Worm (Caenorhabditis elegans): ENCODE measurements around the gene fbxb-53.

fbxb-53 gene

ce11 chrII:1730103-1730502, 26.6 kb upstream of the fbxb-53 start, which contains the start of gene ceh-81:
Gene ceh-81 (plus strand): TSS chrII:1730403.
- TF ChIP-seq hlh-30 (tag; optimal IDR thresholded peaks at IDR 0.05; ENCODE audit: insufficient read depth) (no peak), spr-1 (tag; optimal IDR thresholded peaks at IDR 0.05) (no peak), unc-62 (GFP tag; optimal IDR thresholded peaks at IDR 0.05 in 1 of 2) (peak in 1 of 2 experiments; percentile 23), unc-62 (tag; optimal IDR thresholded peaks at IDR 0.05) (no peak), nhr-77 (tag; optimal IDR thresholded peaks at IDR 0.05) (no peak), nhr-48 (tag; optimal IDR thresholded peaks at IDR 0.05) (no peak)

ce11 chrII:1731932-1732331, 24.8 kb upstream of the fbxb-53 start, which contains the start of gene ceh-82:
Gene ceh-82 (plus strand): TSS chrII:1732232.
- no peak for TF ChIP-seq ceh-62 (tag; optimal IDR thresholded peaks at IDR 0.05)
- TF ChIP-seq attf-4 (tag; optimal IDR thresholded peaks at IDR 0.05), result no peak
- no peak for TF ChIP-seq F49E8.2 (tag; optimal IDR thresholded peaks at IDR 0.05; ENCODE audit: borderline replicate concordance)
- TF ChIP-seq ceh-32 (tag; optimal IDR thresholded peaks at IDR 0.05; ENCODE audit: poor library complexity), result no peak
- TF ChIP-seq zfp-2 (tag; optimal IDR thresholded peaks at IDR 0.05), result no peak
- TF ChIP-seq sdz-12 (GFP tag; optimal IDR thresholded peaks at IDR 0.05), result no peak
- no peak for TF ChIP-seq aly-2 (tag; optimal IDR thresholded peaks at IDR 0.05)
- no peak for TF ChIP-seq madf-5 (GFP tag; IDR thresholded peaks at IDR 0.05)
- no peak for TF ChIP-seq hif-1 (tag; optimal IDR thresholded peaks at IDR 0.05)
- TF ChIP-seq spr-3 (GFP tag; optimal IDR thresholded peaks at IDR 0.05), result no peak
- no peak for TF ChIP-seq egl-27 (tag; optimal IDR thresholded peaks at IDR 0.05)
- no peak for TF ChIP-seq duxl-1 (tag; optimal IDR thresholded peaks at IDR 0.05; ENCODE audit: poor library complexity)
- no peak for TF ChIP-seq nhr-76 (tag; optimal IDR thresholded peaks at IDR 0.05)
- no peak for TF ChIP-seq nhr-11 (tag; optimal IDR thresholded peaks at IDR 0.05)
- no peak for TF ChIP-seq nhr-25 (tag; optimal IDR thresholded peaks at IDR 0.05; ENCODE audit: borderline replicate concordance, insufficient read depth)

ce11 chrII:1735145-1735544, 21.5 kb upstream of the fbxb-53 start:
- TF ChIP-seq Y48G9A.11 (GFP tag; IDR thresholded peaks at IDR 0.05) (no peak), set-16 (GFP tag; IDR thresholded peaks at IDR 0.05) (no peak), mxl-2 (GFP tag; conservative IDR thresholded peaks at IDR 0.05) (no peak), saeg-2 (GFP tag; IDR thresholded peaks at IDR 0.05) (no peak), pha-4 (GFP tag; IDR thresholded peaks at IDR 0.05) (no peak), pha-4 (tag; optimal IDR thresholded peaks at IDR 0.05) (no peak), unc-62 (GFP tag; optimal IDR thresholded peaks at IDR 0.05 in 1 of 2) (peak in 1 of 2 experiments; percentile 96), unc-62 (tag; optimal IDR thresholded peaks at IDR 0.05) (no peak)

- TF ChIP-seq hlh-11 (tag; optimal IDR thresholded peaks at IDR 0.05), result peak; percentile 50
- no peak for TF ChIP-seq nhr-41 (GFP tag; IDR thresholded peaks at IDR 0.05)
- no peak for TF ChIP-seq lir-3 (tag; optimal IDR thresholded peaks at IDR 0.05)
- peak; percentile 13 for TF ChIP-seq nhr-28 (tag; optimal IDR thresholded peaks at IDR 0.05)
- no peak for TF ChIP-seq zip-2 (tag; optimal IDR thresholded peaks at IDR 0.05)
- peak; percentile 98 for TF ChIP-seq duxl-1 (tag; optimal IDR thresholded peaks at IDR 0.05; ENCODE audit: poor library complexity)
- TF ChIP-seq lin-38 (GFP tag; IDR thresholded peaks at IDR 0.05), result no peak
- TF ChIP-seq zfp-2 (tag; optimal IDR thresholded peaks at IDR 0.05), result no peak
- no peak for TF ChIP-seq zfp-3 (GFP tag; conservative IDR thresholded peaks at IDR 0.05)
- TF ChIP-seq unc-62 (GFP tag; optimal IDR thresholded peaks at IDR 0.05 in 1 of 2), result peak in 1 of 2 experiments; percentile 34
- TF ChIP-seq unc-62 (tag; optimal IDR thresholded peaks at IDR 0.05), result no peak
Measured at ce11 chrII:1736353-1736752, 20.3 kb upstream of the fbxb-53 start, which contains the start of gene ceh-83. Gene ceh-83 (minus strand): TSS chrII:1736533.

- TF ChIP-seq egl-27 (tag; optimal IDR thresholded peaks at IDR 0.05) (no peak), aha-1 (tag) (peak; percentile 68)
Measured at ce11 chrII:1738844-1739243, 17.8 kb upstream of the fbxb-53 start, which contains the start of the genes irld-9 and irld-33. Gene irld-9 (minus strand): TSS chrII:1738944. Gene irld-33 (plus strand): TSS chrII:1739052.
